Fruit fly (Drosophila melanogaster) whole organism, embryonic: Measurements from ENCODE around the gene CG8236.
A peak's percentile ranks its signal among the peaks of the same experiment; 100 is the strongest.

Experiments used
- CG10543 ChIP-seq: fragments of 200-800 bp; sonication (Bioruptor generic); optimal IDR thresholded peaks from 3 replicates; lab custom pipeline; 2017; ENCODE audit warnings: missing biosample characterization, mild to moderate bottlenecking, missing genetic modification characterization, moderate library complexity
- CG12659 ChIP-seq: fragments of 200-800 bp; sonication (Bioruptor generic); optimal IDR thresholded peaks from 3 replicates; lab custom pipeline; 2017; ENCODE audit warnings: mild to moderate bottlenecking, missing biosample characterization, missing genetic modification reagents, missing genetic modification characterization
- CG12769 ChIP-seq: fragments of 200-800 bp; sonication (Bioruptor generic); optimal IDR thresholded peaks from 2 replicates; lab custom pipeline; 2019; ENCODE audit warnings: missing biosample characterization, mild to moderate bottlenecking, missing genetic modification characterization, moderate library complexity
- CG13894 ChIP-seq: fragments of 200-800 bp; sonication (Bioruptor generic); optimal IDR thresholded peaks from 3 replicates; lab custom pipeline; 2018; ENCODE audit warnings: missing biosample characterization, mild to moderate bottlenecking, missing genetic modification characterization, moderate library complexity
- CG14014 ChIP-seq: fragments of 200-800 bp; sonication (Bioruptor generic); IDR thresholded peaks from 2 replicates; pipeline ENCODE4 v1.3.6; 2022; ENCODE audit warnings: missing biosample characterization, missing genetic modification characterization
- CG15696 ChIP-seq: fragments of 200-800 bp; sonication (Bioruptor generic); optimal IDR thresholded peaks from 2 replicates; lab custom pipeline; 2019; ENCODE audit warnings: missing biosample characterization, mild to moderate bottlenecking, missing genetic modification characterization, moderate library complexity
- CG17568 ChIP-seq: fragments of 200-800 bp; sonication (Bioruptor generic); optimal IDR thresholded peaks from 2 replicates; lab custom pipeline; 2018; ENCODE audit warnings: missing biosample characterization, mild to moderate bottlenecking, missing genetic modification characterization, moderate library complexity
- CG1832 ChIP-seq: fragments of 200-800 bp; sonication (Bioruptor generic); optimal IDR thresholded peaks from 2 replicates; lab custom pipeline; 2017; ENCODE audit warnings: missing biosample characterization, mild to moderate bottlenecking, missing genetic modification characterization, inconsistent platforms
- CG33213 ChIP-seq: fragments of 200-800 bp; sonication (Bioruptor generic); optimal IDR thresholded peaks from 3 replicates; lab custom pipeline; 2016; ENCODE audit warnings: missing biosample characterization, missing genetic modification characterization
- CG6175 ChIP-seq: fragments of 200-800 bp; sonication (Bioruptor generic); IDR thresholded peaks from 3 replicates; pipeline ENCODE4 v1.3.6; 2022; ENCODE audit warnings: missing biosample characterization, missing genetic modification characterization
- CG8478 ChIP-seq: fragments of >200 bp; optimal IDR thresholded peaks from 2 replicates; lab custom pipeline; 2018
- CHES-1-like ChIP-seq: fragments of 200-800 bp; sonication (Bioruptor generic); optimal IDR thresholded peaks from 2 replicates; lab custom pipeline; 2016; ENCODE audit warnings: missing biosample characterization, missing genetic modification characterization
- Deaf1 ChIP-seq: fragments of 200-800 bp; optimal IDR thresholded peaks from 3 replicates; lab custom pipeline; 2019; ENCODE audit warnings: missing biosample characterization, mild to moderate bottlenecking, missing genetic modification characterization, moderate library complexity
- Dll ChIP-seq: fragments of 200-800 bp; sonication (Bioruptor generic); IDR thresholded peaks from 4 replicates; pipeline ENCODE4 v1.3.6; 2022; ENCODE audit warnings: missing biosample characterization, missing genetic modification characterization; ENCODE audit not compliant: partially characterized antibody
- MBD-R2 ChIP-seq: fragments of 200-800 bp; sonication (Bioruptor generic); IDR thresholded peaks from 2 replicates; pipeline ENCODE4 v1.3.6; 2022; ENCODE audit warnings: missing biosample characterization, missing genetic modification characterization
- PHDP ChIP-seq: fragments of 200-800 bp; sonication (Bioruptor generic); optimal IDR thresholded peaks from 3 replicates; lab custom pipeline; 2018; ENCODE audit warnings: missing biosample characterization, mild to moderate bottlenecking, missing genetic modification characterization, moderate library complexity
- Pdp1 ChIP-seq, 2 experiments: fragments of 200-800 bp; sonication (Bioruptor generic); optimal IDR thresholded peaks; 3 replicates each; lab custom pipeline; 2016; ENCODE audit warnings: missing biosample characterization in 2 of 2, missing genetic modification characterization in 2 of 2, mild to moderate bottlenecking in 1 of 2, moderate library complexity in 1 of 2
- abd-A ChIP-seq: fragments of 200-800 bp; sonication (Bioruptor generic); optimal IDR thresholded peaks from 3 replicates; lab custom pipeline; 2019; ENCODE audit warnings: missing biosample characterization, mild to moderate bottlenecking, missing genetic modification characterization, moderate library complexity
- ara ChIP-seq: fragments of 200-800 bp; sonication (Bioruptor generic); IDR thresholded peaks from 2 replicates; pipeline ENCODE4 v1.3.6; 2022; ENCODE audit warnings: missing biosample characterization, missing genetic modification characterization
- chinmo ChIP-seq: fragments of 200-800 bp; sonication (Bioruptor generic); IDR thresholded peaks from 4 replicates; pipeline ENCODE4 v1.3.6; 2022; ENCODE audit warnings: missing biosample characterization, missing genetic modification characterization; ENCODE audit not compliant: partially characterized antibody
- croc ChIP-seq: fragments of 200-800 bp; sonication (Bioruptor generic); conservative IDR thresholded peaks from 3 replicates; pipeline ENCODE4 v1.3.6; 2022; ENCODE audit warnings: missing biosample characterization, missing genetic modification characterization
- crol ChIP-seq: fragments of 200-800 bp; sonication (Bioruptor generic); IDR thresholded peaks from 2 replicates; pipeline ENCODE4 v1.3.6; 2022; ENCODE audit warnings: missing biosample characterization, missing genetic modification characterization
- dimm ChIP-seq: fragments of 200-800 bp; sonication (Bioruptor generic); IDR thresholded peaks from 2 replicates; pipeline ENCODE4 v1.3.6; 2022; ENCODE audit warnings: missing biosample characterization, missing genetic modification characterization
- ftz-f1 ChIP-seq: fragments of 200-800 bp; sonication (Bioruptor generic); optimal IDR thresholded peaks from 2 replicates; lab custom pipeline; 2016; ENCODE audit warnings: missing biosample characterization, missing genetic modification characterization
- kah ChIP-seq: fragments of 200-800 bp; sonication (Bioruptor generic); optimal IDR thresholded peaks from 2 replicates; lab custom pipeline; 2018; ENCODE audit warnings: missing biosample characterization, mild to moderate bottlenecking, missing genetic modification characterization
- knrl ChIP-seq: fragments of 200-800 bp; sonication (Bioruptor generic); IDR thresholded peaks from 3 replicates; pipeline ENCODE4 v1.3.6; 2022; ENCODE audit warnings: missing biosample characterization, missing genetic modification characterization; ENCODE audit not compliant: partially characterized antibody
- mirr ChIP-seq: fragments of 200-800 bp; sonication (Bioruptor generic); optimal IDR thresholded peaks from 3 replicates; lab custom pipeline; 2018; ENCODE audit warnings: missing biosample characterization, mild to moderate bottlenecking, missing genetic modification characterization
- onecut ChIP-seq: fragments of 200-800 bp; sonication (Bioruptor generic); IDR thresholded peaks from 2 replicates; pipeline ENCODE4 v1.3.6; 2022; ENCODE audit warnings: missing biosample characterization, missing genetic modification characterization
- otp ChIP-seq: fragments of 200-800 bp; sonication (Bioruptor generic); IDR thresholded peaks from 3 replicates; pipeline ENCODE4, ENCODE4 v1.3.6; 2022; ENCODE audit warnings: missing biosample characterization, missing genetic modification characterization
- pnt ChIP-seq: fragments of 200-800 bp; sonication (Bioruptor generic); optimal IDR thresholded peaks from 3 replicates; lab custom pipeline; 2016; ENCODE audit warnings: missing biosample characterization, missing genetic modification characterization
- sd ChIP-seq: fragments of 200-800 bp; sonication (Bioruptor generic); optimal IDR thresholded peaks from 3 replicates; lab custom pipeline; 2018; ENCODE audit warnings: missing biosample characterization, mild to moderate bottlenecking, missing genetic modification characterization, moderate library complexity
- sens ChIP-seq: fragments of 200-800 bp; sonication (Bioruptor generic); peaks from one replicate; lab custom pipeline; 2016; ENCODE audit warnings: missing biosample characterization, missing genetic modification characterization
- trem ChIP-seq: fragments of 200-800 bp; optimal IDR thresholded peaks from 3 replicates; lab custom pipeline; 2019; ENCODE audit warnings: missing biosample characterization, mild to moderate bottlenecking, missing genetic modification characterization, moderate library complexity
- twi ChIP-seq: fragments of 200-800 bp; optimal IDR thresholded peaks from 2 replicates; lab custom pipeline; 2019; ENCODE audit warnings: missing biosample characterization, mild to moderate bottlenecking, missing genetic modification characterization, moderate library complexity
- tx ChIP-seq: fragments of 200-800 bp; sonication (Bioruptor generic); optimal IDR thresholded peaks from 2 replicates; lab custom pipeline; 2016; ENCODE audit warnings: missing biosample characterization, missing genetic modification characterization
- vvl ChIP-seq: fragments of 200-800 bp; sonication (Bioruptor generic); IDR thresholded peaks from 2 replicates; pipeline ENCODE4 v1.3.6; 2022; ENCODE audit warnings: missing biosample characterization, missing genetic modification characterization
- zf30C ChIP-seq: fragments of 200-800 bp; sonication (Bioruptor generic); optimal IDR thresholded peaks from 3 replicates; lab custom pipeline; 2018; ENCODE audit warnings: missing biosample characterization, mild to moderate bottlenecking, missing genetic modification characterization

The CG8236 gene

DNA sequence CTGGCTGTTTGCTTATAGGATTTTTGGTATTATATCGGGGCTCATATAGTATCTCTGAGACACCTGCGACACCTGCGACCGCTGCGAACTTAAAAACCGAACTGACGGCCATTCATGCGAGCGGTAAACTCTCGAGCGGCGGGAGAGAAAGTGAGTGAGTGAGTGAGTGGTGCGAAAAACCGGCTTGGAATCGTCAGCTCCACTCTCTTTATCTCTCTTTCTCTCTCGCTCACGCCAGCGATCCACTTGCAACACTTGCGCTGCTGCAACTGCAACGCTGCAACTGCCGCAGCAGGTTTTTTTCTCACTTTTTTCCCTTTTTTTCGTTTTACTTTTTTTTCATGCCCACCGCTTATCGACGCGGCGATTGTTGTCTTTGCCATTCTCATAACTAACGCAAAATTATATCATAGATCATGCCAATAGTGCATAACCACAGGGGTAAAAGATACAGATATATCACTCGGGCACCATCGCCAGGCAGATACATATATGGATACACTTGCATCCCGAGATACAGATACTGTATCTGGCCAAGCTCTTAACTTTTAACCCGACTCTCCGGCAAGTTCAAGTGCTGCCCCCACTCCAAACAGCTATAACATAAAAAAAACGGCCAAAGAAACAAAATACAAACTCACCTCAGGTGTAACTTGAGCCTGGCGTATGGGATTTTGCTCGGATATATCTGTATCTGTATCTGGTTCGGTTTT, 23.4 kb downstream of the CG8236 start (continued):
- TF ChIP-seq vvl (peak; percentile 19; the same call in 1 of the 2 replicates), Dll (0 out of 4 replicates have a peak, but pooled peaks have one; percentile 27)

DNA sequence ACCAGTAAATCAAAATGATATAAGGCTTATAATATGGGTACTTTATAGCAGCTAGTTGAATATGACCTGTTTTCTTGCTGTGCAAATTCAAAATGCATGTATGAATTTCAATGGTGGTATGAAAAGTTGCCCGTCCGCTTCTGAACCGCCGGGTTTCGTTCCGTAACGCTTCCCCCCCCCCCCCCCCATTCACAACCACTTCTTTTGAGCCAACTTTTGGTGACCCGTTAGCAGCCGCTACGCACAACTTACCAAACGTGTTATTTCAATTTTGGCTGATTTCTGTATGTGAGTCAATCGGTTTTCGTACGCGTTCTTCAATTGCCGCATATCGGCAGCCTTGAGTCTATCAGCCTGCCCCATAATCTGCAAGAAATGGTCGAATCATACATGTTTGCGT, 24.5 kb downstream of the CG8236 start:
- TF ChIP-seq CG14014 (GFP tag; lab: Robert Waterston, UW) (no peak), CG6175 (0 out of 3 replicates have a peak, but pooled peaks have one; percentile 32), otp (GFP tag; lab: Robert Waterston, UW) (no peak), chinmo (GFP tag; lab: Robert Waterston, UW) (peak; percentile 64; the same call in 3 of the 4 replicates), Pdp1 (GFP tag; optimal IDR thresholded peaks at IDR 0.05; lab: Kevin White, UChicago) (peak in 1 of 2 experiments; percentile 23), CHES-1-like (GFP tag; lab: Kevin White, UChicago) (no peak), CG33213 (GFP tag; lab: Kevin White, UChicago) (no peak), ara (GFP tag; lab: Robert Waterston, UW) (0 out of 2 replicates have a peak, but pooled peaks have one; percentile 9), pnt (GFP tag; lab: Kevin White, UChicago) (no peak), croc (no peak), trem (tag; lab: Kevin White, UChicago) (no peak), CG17568 (GFP tag; lab: Kevin White, UChicago) (no peak), crol (GFP tag; lab: Robert Waterston, UW) (peak; percentile 49), dimm (GFP tag; lab: Robert Waterston, UW) (no peak)

DNA sequence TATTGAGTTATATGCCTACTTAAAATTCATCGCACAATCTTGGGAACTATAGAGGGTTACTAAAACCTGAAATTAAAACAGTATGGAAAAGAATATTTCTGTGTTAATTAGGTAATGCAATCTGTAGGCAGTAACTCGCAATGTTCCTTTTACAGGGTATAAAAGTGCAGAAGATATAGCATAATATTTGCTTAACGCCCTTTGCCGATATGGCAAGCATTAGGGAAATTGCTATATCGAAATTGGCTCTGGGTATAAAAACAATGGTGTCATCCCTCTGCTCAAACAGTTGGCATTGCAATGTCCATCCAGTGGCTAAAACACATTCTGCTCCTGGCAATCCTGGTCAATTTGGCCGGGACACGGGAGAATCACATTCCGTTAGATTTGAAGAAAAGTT, 25.2 kb downstream of the CG8236 start, which contains the start of gene Ir85a:
TSS of gene Ir85a (plus strand) at position 301 of the 400 bp plus-strand sequence.
- TF ChIP-seq CG15696 (tag; lab: Kevin White, UChicago), result no peak
- TF ChIP-seq CHES-1-like (GFP tag; lab: Kevin White, UChicago), result no peak
- TF ChIP-seq knrl, result no peak
- TF ChIP-seq kah (GFP tag; lab: Kevin White, UChicago), result no peak
- no peak for TF ChIP-seq zf30C (GFP tag; lab: Kevin White, UChicago)
- TF ChIP-seq MBD-R2 (GFP tag; lab: Robert Waterston, UW), result no peak
- no peak for TF ChIP-seq ftz-f1 (GFP tag; lab: Kevin White, UChicago)
- TF ChIP-seq CG1832 (GFP tag; lab: Kevin White, UChicago), result no peak
- TF ChIP-seq, all 482 proteins: peak for 0

DNA sequence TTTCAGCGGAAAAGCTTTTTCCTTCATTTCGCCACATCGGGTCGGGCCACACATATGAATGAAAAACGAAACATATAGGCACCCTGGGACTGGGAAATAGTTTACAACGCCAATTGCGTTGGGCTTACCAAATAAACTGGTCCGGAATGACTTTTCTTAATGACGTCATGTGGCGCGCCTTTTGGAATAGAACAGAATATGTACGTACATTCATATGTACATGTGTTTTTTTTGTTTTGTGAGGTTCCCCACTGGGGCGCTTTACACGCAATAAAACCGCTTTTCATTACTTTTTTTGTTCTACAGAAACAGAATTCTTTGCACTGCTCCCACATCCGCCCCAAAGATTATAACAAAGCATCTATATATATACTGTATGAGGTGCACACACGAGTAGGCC, 29.1 kb downstream of the CG8236 start:
- TF ChIP-seq mirr (peak; percentile 60), chinmo (GFP tag; lab: Robert Waterston, UW) (0 out of 4 replicates have a peak, but pooled peaks have one; percentile 11), tx (no peak), abd-A (peak; percentile 71), sd (tag; lab: Kevin White, UChicago) (peak; percentile 68), onecut (GFP tag; lab: Robert Waterston, UW) (peak; percentile 37; the same call in 1 of the 2 replicates), Deaf1 (peak; percentile 13), CG13894 (tag; lab: Kevin White, UChicago) (peak; percentile 60), twi (tag; lab: Kevin White, UChicago) (peak; percentile 36), CG8478 (lab: Kevin White, UChicago) (no peak), CG12769 (peak; percentile 28), CG10543 (peak; percentile 56), sens (peak; percentile 44), PHDP (no peak), CG12659 (no peak)
